Fruit fly (Drosophila melanogaster): ENCODE measurements around the gene CG17672.

The CG17672 gene

dm6 chr3L:13006490-13006889 is 22.3 kb upstream of the CG17672 start, which contains the start of gene CG11263 (continued):
- TF ChIP-seq psq (GFP tag; optimal IDR thresholded peaks at IDR 0.05) (peak; percentile 21), CG34224 (GFP tag; IDR thresholded peaks at IDR 0.05; ENCODE audit: partially characterized antibody) (peak; percentile 83), CG32772 (GFP tag; IDR thresholded peaks at IDR 0.05) (peak; percentile 29; the same call in 1 of the 2 replicates), Antp (GFP tag; optimal IDR thresholded peaks at IDR 0.05) (peak; percentile 67), bab2 (GFP tag; optimal IDR thresholded peaks at IDR 0.05) (peak; percentile 50), Nf-YA (GFP tag; IDR thresholded peaks at IDR 0.05) (no peak), slou (GFP tag; optimal IDR thresholded peaks at IDR 0.05) (peak; percentile 64), trh (GFP tag; optimal IDR thresholded peaks at IDR 0.05) (no peak), sisA (GFP tag; IDR thresholded peaks at IDR 0.05) (peak; percentile 68)

dm6 chr3L:13007946-13008462 is 20.8 kb upstream of the CG17672 start:
- TF ChIP-seq tgo (GFP tag; IDR thresholded peaks at IDR 0.05) (no peak), ac (GFP tag; optimal IDR thresholded peaks at IDR 0.05) (no peak), CG7987 (GFP tag; optimal IDR thresholded peaks at IDR 0.05) (no peak), ab (GFP tag; optimal IDR thresholded peaks at IDR 0.05) (no peak), luna (GFP tag; optimal IDR thresholded peaks at IDR 0.05) (no peak), Hsf (GFP tag; optimal IDR thresholded peaks at IDR 0.05) (no peak), Med (GFP tag) (no peak), Deaf1 (tag; optimal IDR thresholded peaks at IDR 0.05) (no peak), CG31224 (GFP tag; IDR thresholded peaks at IDR 0.05) (no peak), Ada2b (GFP tag; IDR thresholded peaks at IDR 0.05) (no peak), sob (GFP tag; IDR thresholded peaks at IDR 0.05) (no peak), gem (tag; optimal IDR thresholded peaks at IDR 0.05) (peak; percentile 42), repo (GFP tag; optimal IDR thresholded peaks at IDR 0.05) (no peak), chif (GFP tag; optimal IDR thresholded peaks at IDR 0.05) (no peak), CG8765 (GFP tag; IDR thresholded peaks at IDR 0.05) (no peak), trem (tag; optimal IDR thresholded peaks at IDR 0.05) (peak; percentile 52), gce (GFP tag; IDR thresholded peaks at IDR 0.05) (no peak), grn (GFP tag; optimal IDR thresholded peaks at IDR 0.05) (no peak), CG1647 (GFP tag; optimal IDR thresholded peaks at IDR 0.05) (no peak), klu (GFP tag; IDR thresholded peaks at IDR 0.05) (no peak), onecut (GFP tag; IDR thresholded peaks at IDR 0.05) (no peak), lmd (GFP tag; IDR thresholded peaks at IDR 0.05) (no peak), CG6765 (GFP tag; optimal IDR thresholded peaks at IDR 0.05) (no peak), E2f2 (GFP tag; IDR thresholded peaks at IDR 0.05) (peak; percentile 22; the same call in 1 of the 2 replicates), disco-r (GFP tag; optimal IDR thresholded peaks at IDR 0.05) (no peak), CG9817 (tag; optimal IDR thresholded peaks at IDR 0.05) (no peak), CrebB (tag; optimal IDR thresholded peaks at IDR 0.05) (no peak), CG4854 (GFP tag; optimal IDR thresholded peaks at IDR 0.05) (no peak), CG9727 (GFP tag; optimal IDR thresholded peaks at IDR 0.05) (no peak), CG6272 (GFP tag; IDR thresholded peaks at IDR 0.05) (no peak), CG8388 (GFP tag; optimal IDR thresholded peaks at IDR 0.05) (no peak), Dad (GFP tag; optimal IDR thresholded peaks at IDR 0.05) (no peak), CG12104 (GFP tag; optimal IDR thresholded peaks at IDR 0.05) (no peak), Taf1 (GFP tag; IDR thresholded peaks at IDR 0.05) (no peak), CG11560 (tag; IDR thresholded peaks at IDR 0.05) (no peak), D19A (tag; optimal IDR thresholded peaks at IDR 0.05) (peak; percentile 96), bowl (GFP tag; IDR thresholded peaks at IDR 0.05) (no peak), CG6689 (GFP tag; IDR thresholded peaks at IDR 0.05) (no peak), Rfx (GFP tag; IDR thresholded peaks at IDR 0.05) (no peak), Trl (optimal IDR thresholded peaks at IDR 0.05) (no peak), Trl (GFP tag; optimal IDR thresholded peaks at IDR 0.05) (no peak), caup (GFP tag; optimal IDR thresholded peaks at IDR 0.05; ENCODE audit: severe bottlenecking) (no peak), CG11085 (GFP tag; IDR thresholded peaks at IDR 0.05) (no peak), chm (GFP tag; IDR thresholded peaks at IDR 0.05) (no peak)

All from whole organism, embryonic.